Worm (Caenorhabditis elegans) whole organism, L4/young adult: ENCODE data around the gene D1022.4.

ENCODE experiments used
- W03F9.2 ChIP-seq: fragments of 150-350 bp; optimal IDR thresholded peaks from 2 replicates; lab custom pipeline; 2014; ENCODE audit warnings: missing biosample characterization, missing genetic modification characterization
- dao-5 ChIP-seq: sonication (generic microtip); optimal IDR thresholded peaks from 2 replicates; lab custom pipeline; 2016; ENCODE audit warnings: missing genotype, missing genetic modification characterization, moderate library complexity, missing compliant biosample characterization
- him-1 ChIP-seq: sonication (generic microtip); optimal IDR thresholded peaks from 2 replicates; lab custom pipeline; 2016; ENCODE audit warnings: missing genotype, missing genetic modification reagents, missing genetic modification characterization, missing compliant biosample characterization

Gene D1022.4

ce11 chrII:7434182-7434581, 22.9 kb downstream of the D1022.4 start, which contains the start of gene kcc-3:
kcc-3 (minus strand) TSS chrII:7434282.
- TF ChIP-seq dao-5 (tag; lab: Kevin White, UChicago) (no peak), him-1 (tag; lab: Kevin White, UChicago) (no peak), W03F9.2 (tag; lab: Kevin White, UChicago) (no peak)

- TF ChIP-seq dao-5 (tag; lab: Kevin White, UChicago) = no peak
- no peak for TF ChIP-seq him-1 (tag; lab: Kevin White, UChicago)
- no peak for TF ChIP-seq W03F9.2 (tag; lab: Kevin White, UChicago)
These were observed 24.8 kb downstream of the D1022.4 start, which contains the start of gene srd-54 for ce11 chrII:7432327-7432726. srd-54 (plus strand) TSS chrII:7432627.

ce11 chrII:7420796-7421386, 36.2 kb downstream of the D1022.4 start:
- no peak for TF ChIP-seq dao-5 (tag; lab: Kevin White, UChicago)

DNA sequence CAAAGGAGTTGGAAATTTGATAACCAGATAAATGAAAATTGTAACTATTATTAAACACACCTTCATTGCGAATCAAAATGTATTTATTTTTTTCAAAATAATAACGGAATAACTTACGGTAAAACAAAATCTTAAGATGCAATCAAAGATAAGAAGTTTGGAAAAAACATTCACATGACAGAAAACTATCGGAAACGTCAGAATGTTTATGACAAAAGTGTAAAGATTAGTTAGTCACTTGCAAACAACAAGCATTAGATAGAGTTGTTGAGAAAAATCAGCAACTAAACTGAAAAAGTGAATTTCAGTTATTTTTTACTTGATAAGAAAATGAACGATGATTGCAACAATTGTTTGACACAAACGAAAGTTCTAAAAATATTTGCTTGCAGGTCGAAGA, 36.9 kb downstream of the D1022.4 start:
- TF ChIP-seq him-1 (tag; lab: Kevin White, UChicago) (no peak), W03F9.2 (tag; lab: Kevin White, UChicago) (no peak), dao-5 (tag; lab: Kevin White, UChicago) (no peak)

ce11 chrII:7419563-7419962, 37.5 kb downstream of the D1022.4 start:
- TF ChIP-seq him-1 (tag; lab: Kevin White, UChicago) = no peak
- TF ChIP-seq dao-5 (tag; lab: Kevin White, UChicago) = no peak
- TF ChIP-seq W03F9.2 (tag; lab: Kevin White, UChicago) = no peak

DNA sequence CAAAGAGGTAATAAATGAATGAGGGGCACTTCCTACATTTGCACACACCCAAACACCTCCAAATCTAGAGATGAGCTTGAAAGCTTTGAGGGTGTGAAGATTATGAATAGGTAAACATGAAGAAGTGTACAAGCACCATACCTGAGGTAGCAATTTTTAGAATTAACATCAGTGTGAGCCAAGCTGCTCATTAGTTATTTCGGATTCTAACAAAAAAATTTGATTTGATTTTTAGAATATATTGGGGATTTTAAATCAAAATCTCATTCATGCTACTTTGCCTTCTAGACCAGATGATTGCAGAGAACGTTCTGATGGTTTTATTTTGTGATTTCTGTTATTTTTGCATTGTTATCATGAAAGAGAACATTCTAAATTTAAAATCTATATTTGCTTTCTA, 43.3 kb downstream of the D1022.4 start:
- TF ChIP-seq dao-5 (tag; lab: Kevin White, UChicago) (no peak), him-1 (tag; lab: Kevin White, UChicago) (no peak), W03F9.2 (tag; lab: Kevin White, UChicago) (no peak)

ce11 chrII:7413275-7413674, 43.8 kb downstream of the D1022.4 start:
- no peak for TF ChIP-seq W03F9.2 (tag; lab: Kevin White, UChicago)
- no peak for TF ChIP-seq him-1 (tag; lab: Kevin White, UChicago)
- TF ChIP-seq dao-5 (tag; lab: Kevin White, UChicago) = no peak

- TF ChIP-seq him-1 (tag; lab: Kevin White, UChicago) = no peak
- no peak for TF ChIP-seq W03F9.2 (tag; lab: Kevin White, UChicago)
- no peak for TF ChIP-seq dao-5 (tag; lab: Kevin White, UChicago)
These were observed 45.2 kb downstream of the D1022.4 start, which contains the start of gene K02A2.5 for ce11 chrII:7411930-7412329. K02A2.5 (minus strand) TSS chrII:7412030.

DNA sequence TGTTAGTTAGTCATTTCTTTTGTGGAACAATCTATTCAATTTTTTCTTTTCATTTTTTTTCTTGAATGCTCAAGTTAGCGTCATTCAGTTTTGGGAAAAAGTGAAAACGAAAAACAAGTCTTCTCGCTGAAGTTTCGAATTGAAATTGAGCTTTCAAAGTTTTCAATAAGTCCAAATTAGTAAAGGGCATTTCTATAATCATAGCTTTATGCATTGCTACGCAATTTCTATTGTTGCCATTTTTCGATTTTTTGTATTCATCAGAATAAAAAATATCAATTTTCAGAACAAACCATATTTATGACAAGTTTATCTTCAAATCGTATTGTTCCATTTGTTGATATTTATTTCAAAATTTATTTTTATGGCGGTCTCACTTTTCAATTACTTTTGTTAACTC, 48.9 kb downstream of the D1022.4 start, which contains the start of gene srd-55:
srd-55 (plus strand) TSS at position 301 of the 400 bp plus-strand sequence.
- no peak for TF ChIP-seq W03F9.2 (tag; lab: Kevin White, UChicago)
- no peak for TF ChIP-seq dao-5 (tag; lab: Kevin White, UChicago)
- TF ChIP-seq him-1 (tag; lab: Kevin White, UChicago) = no peak

ce11 chrII:7406438-7406837, 50.7 kb downstream of the D1022.4 start:
- TF ChIP-seq dao-5 (tag; lab: Kevin White, UChicago) = no peak
- no peak for TF ChIP-seq W03F9.2 (tag; lab: Kevin White, UChicago)
- TF ChIP-seq him-1 (tag; lab: Kevin White, UChicago) = no peak
